Worm (Caenorhabditis elegans) whole organism, L4 larva: ENCODE data around the gene C26E6.1.

Source experiments
- T26A8.4 ChIP-seq: fragments of 200-800 bp; sonication (Bioruptor generic); IDR thresholded peaks from 2 replicates; pipeline ENCODE4 v1.3.6; 2022; ENCODE audit warnings: missing genetic modification characterization, missing compliant biosample characterization
- Y75B8A.6 ChIP-seq: fragments of 200-800 bp; sonication (Bioruptor generic); IDR thresholded peaks from 2 replicates; pipeline ENCODE4 v1.3.6; 2022; ENCODE audit warnings: missing genetic modification reagents, missing genetic modification characterization, missing compliant biosample characterization
- ceh-82 ChIP-seq: sonication (generic microtip); optimal IDR thresholded peaks from 2 replicates; lab custom pipeline; 2017; ENCODE audit warnings: missing biosample characterization, missing genetic modification characterization
- egl-43 ChIP-seq: fragments of 200-800 bp; sonication (Bioruptor generic); IDR thresholded peaks from 2 replicates; pipeline ENCODE4 v1.3.6; 2022; ENCODE audit warnings: missing genetic modification reagents, missing genetic modification characterization, missing compliant biosample characterization
- hlh-30 ChIP-seq: sonication (generic microtip); optimal IDR thresholded peaks from 2 replicates; lab custom pipeline; 2017; ENCODE audit warnings: antibody characterized with exemption, mild to moderate bottlenecking, missing genetic modification characterization, missing compliant biosample characterization; ENCODE audit not compliant: insufficient read depth
- mdl-1 ChIP-seq, 2 experiments: fragments of 150-350 bp in 1 of 2; sonication (generic microtip) in 1 of 2; optimal IDR thresholded peaks; 2 replicates each; lab custom pipeline; 2014 to 2017; ENCODE audit warnings: missing biosample characterization in 2 of 2, missing genetic modification characterization in 2 of 2
- mep-1 ChIP-seq: fragments of 150-350 bp; sonication (generic microtip); optimal IDR thresholded peaks from 3 replicates; lab custom pipeline; 2014; ENCODE audit warnings: missing biosample characterization, missing genetic modification characterization
- nhr-6 ChIP-seq: fragments of 150-350 bp; optimal IDR thresholded peaks from 2 replicates; lab custom pipeline; 2014; ENCODE audit warnings: missing biosample characterization, missing genetic modification characterization
- pha-4 ChIP-seq, 2 experiments: fragments of 150-350 bp in 1 of 2; fragments of 200-800 bp in 1 of 2; sonication (Bioruptor generic) in 1 of 2; IDR thresholded peaks in 1 of 2; optimal IDR thresholded peaks in 1 of 2; 2 replicates each; pipeline versions ENCODE4 v1.3.6 to Lab custom; 2014 to 2022; ENCODE audit warnings: missing genetic modification characterization in 2 of 2, missing genetic modification reagents in 2 of 2, missing biosample characterization in 1 of 2, missing compliant biosample characterization in 1 of 2
- zip-11 ChIP-seq: fragments of 200-800 bp; sonication (Bioruptor generic); IDR thresholded peaks from 2 replicates; pipeline ENCODE4 v1.3.6; 2022; ENCODE audit warnings: missing genetic modification characterization, missing compliant biosample characterization

ce11 chrIII:4950345-4950744, 6.3 kb upstream of the C26E6.1 start:
- TF ChIP-seq zip-11 (GFP tag; lab: Robert Waterston, UW) (no peak), mep-1 (tag; lab: Kevin White, UChicago) (peak; percentile 55), nhr-6 (tag; lab: Kevin White, UChicago) (no peak), hlh-30 (tag; lab: Kevin White, UChicago) (peak; percentile 97), ceh-82 (tag; lab: Kevin White, UChicago) (no peak), egl-43 (GFP tag; lab: Robert Waterston, UW) (peak; percentile 56; the same call in 1 of the 2 replicates), Y75B8A.6 (GFP tag; lab: Robert Waterston, UW) (no peak), T26A8.4 (GFP tag; lab: Robert Waterston, UW) (no peak), mdl-1 (tag; optimal IDR thresholded peaks at IDR 0.05; lab: Kevin White, UChicago) (peak; percentile 59 to 86), pha-4 (GFP tag; IDR thresholded peaks at IDR 0.05; lab: Robert Waterston, UW) (no peak), pha-4 (tag; optimal IDR thresholded peaks at IDR 0.05; lab: Kevin White, UChicago) (no peak)
